Fruit fly (Drosophila melanogaster): ENCODE measurements around the gene CG7402.

DNA sequence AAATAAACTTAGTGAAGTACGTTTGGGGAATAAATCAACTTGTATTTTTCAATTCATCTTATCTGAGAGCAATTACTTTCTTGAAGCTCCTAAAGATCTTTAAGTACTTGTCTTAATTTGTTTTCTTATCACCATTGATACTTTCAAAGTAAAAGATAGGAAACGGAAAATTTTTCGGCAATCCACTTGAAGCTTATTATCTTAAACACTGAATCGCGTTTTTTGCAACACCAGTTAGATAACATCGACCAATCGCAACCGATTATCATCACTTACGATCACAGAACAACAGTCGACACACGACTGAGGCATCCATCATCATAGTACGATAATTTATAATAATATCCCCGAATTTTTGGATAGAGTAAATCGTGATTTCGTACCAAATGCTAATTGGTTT lies 14.7 kb downstream of the CG7402 start:
- peak; percentile 37 for TF ChIP-seq h (GFP tag; optimal IDR thresholded peaks at IDR 0.05)
- no peak for TF ChIP-seq psq (GFP tag; optimal IDR thresholded peaks at IDR 0.05)
- no peak for TF ChIP-seq sv (GFP tag; optimal IDR thresholded peaks at IDR 0.05)
- TF ChIP-seq pan (optimal IDR thresholded peaks at IDR 0.05), result no peak
- no peak for TF ChIP-seq Hr78 (GFP tag; optimal IDR thresholded peaks at IDR 0.05)
